Worm (Caenorhabditis elegans): ENCODE measurements around the gene nhr-10.
"Not testable (repeated sequence)": the region's sequence is repeated elsewhere in the genome, so short reads cannot be mapped to it uniquely, and the experiment has no call there.

nhr-10 gene

ce11 chrIII:7136015-7136414 is 20.8 kb upstream of the nhr-10 start, which contains the start of gene B0280.17:
Gene B0280.17 (minus strand): TSS chrIII:7136115.
- TF ChIP-seq unc-62 (GFP tag; optimal IDR thresholded peaks at IDR 0.05), result no peak

- no peak for TF ChIP-seq unc-62 (GFP tag; optimal IDR thresholded peaks at IDR 0.05)
Measured at ce11 chrIII:7133559-7133958, 18.3 kb upstream of the nhr-10 start, which contains the start of the genes pot-1 and ggtb-1. Gene pot-1 (minus strand): TSS chrIII:7133678. Gene ggtb-1 (plus strand): TSS chrIII:7133766.

ce11 chrIII:7128601-7129000 is 13.4 kb upstream of the nhr-10 start, which contains the start of gene viro-2:
Gene viro-2 (plus strand): TSS chrIII:7128901.
- TF ChIP-seq unc-62 (GFP tag; optimal IDR thresholded peaks at IDR 0.05), result not testable (repeated sequence)

- TF ChIP-seq unc-62 (GFP tag; optimal IDR thresholded peaks at IDR 0.05), result no peak
Measured at ce11 chrIII:7124364-7124763, 9.1 kb upstream of the nhr-10 start, which contains the start of gene B0280.2. Gene B0280.2 (plus strand): TSS chrIII:7124664.

- no peak for TF ChIP-seq unc-62 (GFP tag; optimal IDR thresholded peaks at IDR 0.05)
Measured at ce11 chrIII:7122860-7123259, 7.6 kb upstream of the nhr-10 start, which contains the start of the genes B0280.9 and rpia-1. Gene B0280.9 (minus strand): TSS chrIII:7122895. Gene rpia-1 (plus strand): TSS chrIII:7123128.

ce11 chrIII:7120477-7120876 is 5.2 kb upstream of the nhr-10 start:
- TF ChIP-seq unc-62 (GFP tag; optimal IDR thresholded peaks at IDR 0.05), result no peak

ce11 chrIII:7116615-7117252 is 1.5 kb upstream of the nhr-10 start:
- no peak for TF ChIP-seq unc-62 (GFP tag; optimal IDR thresholded peaks at IDR 0.05)

- TF ChIP-seq unc-62 (GFP tag; optimal IDR thresholded peaks at IDR 0.05), result no peak
Measured at ce11 chrIII:7112285-7112684, 3.0 kb downstream of the nhr-10 start.

ce11 chrIII:7111793-7112192 is 3.4 kb downstream of the nhr-10 start, which contains the start of gene B0280.7:
Gene B0280.7 (minus strand): TSS chrIII:7111893.
- no peak for TF ChIP-seq unc-62 (GFP tag; optimal IDR thresholded peaks at IDR 0.05)

- TF ChIP-seq unc-62 (GFP tag; optimal IDR thresholded peaks at IDR 0.05), result no peak
Measured at ce11 chrIII:7107965-7108364, 7.3 kb downstream of the nhr-10 start, which contains the start of gene odd-1. Gene odd-1 (plus strand): TSS chrIII:7108313.

- no peak for TF ChIP-seq unc-62 (GFP tag; optimal IDR thresholded peaks at IDR 0.05)
Measured at ce11 chrIII:7106854-7107253, 8.4 kb downstream of the nhr-10 start.

- TF ChIP-seq unc-62 (GFP tag; optimal IDR thresholded peaks at IDR 0.05), result no peak
Measured at ce11 chrIII:7103940-7104440, 11.2 kb downstream of the nhr-10 start, which contains the start of gene cpg-2. Gene cpg-2 (minus strand): TSS chrIII:7103990.

ce11 chrIII:7101814-7102477 is 13.3 kb downstream of the nhr-10 start:
- no peak for TF ChIP-seq unc-62 (GFP tag; optimal IDR thresholded peaks at IDR 0.05)

ce11 chrIII:7100001-7100400 is 15.2 kb downstream of the nhr-10 start, which contains the start of gene ZK418.11:
Gene ZK418.11 (plus strand): TSS chrIII:7100289.
- no peak for TF ChIP-seq unc-62 (GFP tag; optimal IDR thresholded peaks at IDR 0.05)

ce11 chrIII:7096481-7096880 is 18.8 kb downstream of the nhr-10 start:
- TF ChIP-seq unc-62 (GFP tag; optimal IDR thresholded peaks at IDR 0.05), result no peak

ce11 chrIII:7095156-7095555 is 20.1 kb downstream of the nhr-10 start, which contains the start of gene nhr-9:
Gene nhr-9 (plus strand): TSS chrIII:7095462.
- TF ChIP-seq unc-62 (GFP tag; optimal IDR thresholded peaks at IDR 0.05), result no peak
